Worm (Caenorhabditis elegans) whole organism, L1 larva: ENCODE measurements around the gene bnc-1.
A peak's percentile ranks its signal among the peaks of the same experiment; 100 is the strongest.

Source experiments
- C04F5.9 ChIP-seq: sonication (generic microtip); optimal IDR thresholded peaks from 2 replicates; lab custom pipeline; 2016; ENCODE audit warnings: missing genetic modification characterization, missing compliant biosample characterization
- C16A3.4 ChIP-seq: fragments of 150-350 bp; optimal IDR thresholded peaks from 2 replicates; lab custom pipeline; 2014; ENCODE audit warnings: missing biosample characterization, missing genetic modification characterization
- F16B12.6 ChIP-seq: fragments of 150-350 bp; optimal IDR thresholded peaks from 2 replicates; lab custom pipeline; 2014; ENCODE audit warnings: missing biosample characterization, missing genetic modification characterization
- Y116A8C.19 ChIP-seq: sonication (generic microtip); optimal IDR thresholded peaks from 2 replicates; lab custom pipeline; 2016; ENCODE audit warnings: missing compliant biosample characterization, missing genetic modification characterization, borderline replicate concordance
- ama-1 ChIP-seq: fragments of 150-350 bp; optimal IDR thresholded peaks from 2 replicates; lab custom pipeline; 2014
- ceh-8 ChIP-seq: fragments of 200-800 bp; sonication (Bioruptor generic); optimal IDR thresholded peaks from 2 replicates; lab custom pipeline; 2018; ENCODE audit warnings: mild to moderate bottlenecking, missing genetic modification characterization, moderate library complexity, missing compliant biosample characterization
- ceh-82 ChIP-seq, 3 experiments: fragments of 150-350 bp in 1 of 3; sonication (generic microtip) in 2 of 3; optimal IDR thresholded peaks; 2 replicates each; lab custom pipeline; 2014 to 2017; ENCODE audit warnings: missing biosample characterization in 3 of 3, missing genetic modification characterization in 3 of 3
- ceh-90 ChIP-seq: sonication (generic microtip); optimal IDR thresholded peaks from 2 replicates; lab custom pipeline; 2016; ENCODE audit warnings: missing genetic modification characterization, missing compliant biosample characterization
- ces-1 ChIP-seq: fragments of 150-350 bp; optimal IDR thresholded peaks from 2 replicates; lab custom pipeline; 2014; ENCODE audit warnings: missing biosample characterization, missing genetic modification reagents, missing genetic modification characterization
- dpl-1 ChIP-seq, 3 experiments: fragments of 150-350 bp in 2 of 3; sonication (generic microtip) in 1 of 3; optimal IDR thresholded peaks; 2 replicates each; lab custom pipeline; 2014 to 2017; ENCODE audit warnings: missing biosample characterization in 3 of 3, missing genetic modification characterization in 3 of 3, missing genetic modification reagents in 3 of 3
- dsc-1 ChIP-seq: sonication (generic microtip); optimal IDR thresholded peaks from 2 replicates; lab custom pipeline; 2016; ENCODE audit warnings: mild to moderate bottlenecking, missing genetic modification characterization, missing compliant biosample characterization
- efl-3 ChIP-seq: fragments of 200-800 bp; sonication (Bioruptor generic); optimal IDR thresholded peaks from 2 replicates; lab custom pipeline; 2018; ENCODE audit warnings: mild to moderate bottlenecking, missing genetic modification characterization, missing compliant biosample characterization
- egl-27 ChIP-seq, 2 experiments: fragments of 150-350 bp in 1 of 2; sonication (generic microtip); optimal IDR thresholded peaks; 3 replicates each; lab custom pipeline; 2017 to 2018; ENCODE audit warnings: missing biosample characterization in 2 of 2, missing genetic modification characterization in 2 of 2, missing genetic modification reagents in 2 of 2
- elt-2 ChIP-seq: sonication (generic microtip); optimal IDR thresholded peaks from 2 replicates; lab custom pipeline; 2016; ENCODE audit warnings: missing genetic modification characterization, mild to moderate bottlenecking, inconsistent platforms, missing compliant biosample characterization, missing genetic modification reagents
- elt-3 ChIP-seq, 6 experiments: fragments of 150-350 bp in 1 of 6; sonication (generic microtip); optimal IDR thresholded peaks; 2 replicates each; lab custom pipeline; 2017 to 2018; ENCODE audit warnings: missing biosample characterization in 6 of 6, missing genetic modification characterization in 6 of 6, inconsistent platforms in 1 of 6
- fkh-10 ChIP-seq: sonication (generic microtip); optimal IDR thresholded peaks from 2 replicates; lab custom pipeline; 2017; ENCODE audit warnings: missing biosample characterization, missing genetic modification reagents, missing genetic modification characterization
- fkh-4 ChIP-seq: sonication (generic microtip); optimal IDR thresholded peaks from 2 replicates; lab custom pipeline; 2016; ENCODE audit warnings: missing compliant biosample characterization, missing genetic modification characterization, borderline replicate concordance
- grh-1 ChIP-seq: fragments of 200-800 bp; sonication (Bioruptor generic); IDR thresholded peaks from 2 replicates; pipeline ENCODE4 v1.3.6; 2022; ENCODE audit warnings: missing genetic modification reagents, missing genetic modification characterization, missing compliant biosample characterization
- hlh-17 ChIP-seq: fragments of 200-800 bp; sonication (Bioruptor generic); optimal IDR thresholded peaks from 2 replicates; lab custom pipeline; 2018; ENCODE audit warnings: missing genetic modification characterization, mild to moderate bottlenecking, missing compliant biosample characterization, moderate library complexity, borderline replicate concordance
- hlh-4 ChIP-seq: sonication (generic microtip); optimal IDR thresholded peaks from 2 replicates; lab custom pipeline; 2016; ENCODE audit warnings: mild to moderate bottlenecking, missing genetic modification characterization, missing compliant biosample characterization
- hpl-2 ChIP-seq: fragments of 150-350 bp; optimal IDR thresholded peaks from 2 replicates; lab custom pipeline; 2014; ENCODE audit warnings: missing biosample characterization, missing genetic modification reagents, missing genetic modification characterization
- irx-1 ChIP-seq: sonication (generic microtip); optimal IDR thresholded peaks from 2 replicates; lab custom pipeline; 2016; ENCODE audit warnings: missing genetic modification characterization, missing compliant biosample characterization
- isw-1 ChIP-seq: fragments of 200-800 bp; sonication (Bioruptor generic); IDR thresholded peaks from 2 replicates; pipeline ENCODE4 v1.3.6; 2022; ENCODE audit warnings: missing genetic modification characterization, missing compliant biosample characterization
- jun-1 ChIP-seq: fragments of 150-350 bp; optimal IDR thresholded peaks from 2 replicates; lab custom pipeline; 2014; ENCODE audit warnings: missing biosample characterization, missing genetic modification reagents, missing genetic modification characterization
- lin-13 ChIP-seq: fragments of 150-350 bp; optimal IDR thresholded peaks from 2 replicates; lab custom pipeline; 2014; ENCODE audit warnings: missing biosample characterization, missing genetic modification reagents, missing genetic modification characterization
- lin-14 ChIP-seq: fragments of 200-800 bp; sonication (Bioruptor generic); optimal IDR thresholded peaks from 2 replicates; lab custom pipeline; 2018; ENCODE audit warnings: mild to moderate bottlenecking, missing genetic modification characterization, moderate library complexity, missing compliant biosample characterization
- lin-15B ChIP-seq: fragments of 150-350 bp; sonication (generic microtip); optimal IDR thresholded peaks from 3 replicates; lab custom pipeline; 2014; ENCODE audit warnings: missing biosample characterization, missing genetic modification characterization
- lin-39 ChIP-seq: fragments of 150-350 bp; optimal IDR thresholded peaks from 2 replicates; lab custom pipeline; 2014; ENCODE audit warnings: missing biosample characterization, missing genetic modification reagents, missing genetic modification characterization
- lir-3 ChIP-seq: sonication (generic microtip); optimal IDR thresholded peaks from 2 replicates; lab custom pipeline; 2016; ENCODE audit warnings: mild to moderate bottlenecking, missing genetic modification characterization, moderate library complexity, missing compliant biosample characterization; ENCODE audit not compliant: poor library complexity
- lsy-2 ChIP-seq, 2 experiments: fragments of 150-350 bp; optimal IDR thresholded peaks; 2 replicates each; lab custom pipeline; 2014; ENCODE audit warnings: missing biosample characterization in 2 of 2, missing genetic modification characterization in 2 of 2
- mab-9 ChIP-seq: fragments of 200-800 bp; sonication (Bioruptor generic); IDR thresholded peaks from 2 replicates; pipeline ENCODE4 v1.3.6; 2022; ENCODE audit warnings: missing genetic modification reagents, missing genetic modification characterization, missing compliant biosample characterization
- mep-1 ChIP-seq: fragments of 150-350 bp; optimal IDR thresholded peaks from 2 replicates; lab custom pipeline; 2014; ENCODE audit warnings: missing biosample characterization, missing genetic modification characterization
- nhr-11 ChIP-seq: fragments of 150-350 bp; optimal IDR thresholded peaks from 2 replicates; lab custom pipeline; 2014; ENCODE audit warnings: missing biosample characterization, missing genetic modification characterization
- nhr-19 ChIP-seq: fragments of 200-800 bp; sonication (Bioruptor generic); conservative IDR thresholded peaks from 2 replicates; pipeline ENCODE4 v1.3.6; 2022; ENCODE audit warnings: missing genetic modification characterization, missing compliant biosample characterization
- nhr-237 ChIP-seq: fragments of 150-350 bp; optimal IDR thresholded peaks from 2 replicates; lab custom pipeline; 2014; ENCODE audit warnings: missing biosample characterization, missing genetic modification characterization
- nhr-71 ChIP-seq: sonication (generic microtip); optimal IDR thresholded peaks from 2 replicates; lab custom pipeline; 2016; ENCODE audit warnings: mild to moderate bottlenecking, missing genetic modification characterization, moderate library complexity, missing compliant biosample characterization
- nhr-76 ChIP-seq: sonication (generic microtip); optimal IDR thresholded peaks from 2 replicates; lab custom pipeline; 2017; ENCODE audit warnings: missing biosample characterization, missing genetic modification characterization
- nhr-77 ChIP-seq: fragments of 150-350 bp; optimal IDR thresholded peaks from 2 replicates; lab custom pipeline; 2014; ENCODE audit warnings: missing biosample characterization, missing genetic modification characterization
- nhr-90 ChIP-seq: sonication (generic microtip); optimal IDR thresholded peaks from 2 replicates; lab custom pipeline; 2016; ENCODE audit warnings: mild to moderate bottlenecking, missing genetic modification characterization, missing compliant biosample characterization; ENCODE audit not compliant: poor library complexity
- pag-3 ChIP-seq: sonication (generic microtip); optimal IDR thresholded peaks from 2 replicates; lab custom pipeline; 2017; ENCODE audit warnings: missing genetic modification characterization, mild to moderate bottlenecking, missing compliant biosample characterization, antibody characterized with exemption, borderline replicate concordance; ENCODE audit not compliant: insufficient read depth
- pax-3 ChIP-seq: fragments of 200-800 bp; sonication (Bioruptor generic); optimal IDR thresholded peaks from 2 replicates; lab custom pipeline; 2018; ENCODE audit warnings: mild to moderate bottlenecking, missing genetic modification characterization, moderate library complexity, missing compliant biosample characterization
- pqm-1 ChIP-seq: sonication (generic microtip); optimal IDR thresholded peaks from 3 replicates; lab custom pipeline; 2017; ENCODE audit warnings: missing biosample characterization, missing genetic modification characterization
- rnt-1 ChIP-seq: sonication (generic microtip); optimal IDR thresholded peaks from 2 replicates; lab custom pipeline; 2016; ENCODE audit warnings: mild to moderate bottlenecking, missing genetic modification characterization, moderate library complexity, missing compliant biosample characterization
- snu-23 ChIP-seq: sonication (generic microtip); optimal IDR thresholded peaks from 2 replicates; lab custom pipeline; 2016; ENCODE audit warnings: missing genetic modification characterization, missing compliant biosample characterization
- sox-4 ChIP-seq: sonication (generic microtip); optimal IDR thresholded peaks from 2 replicates; lab custom pipeline; 2016; ENCODE audit warnings: missing genetic modification characterization, missing compliant biosample characterization
- sptf-1 ChIP-seq: fragments of 150-350 bp; optimal IDR thresholded peaks from 2 replicates; lab custom pipeline; 2014; ENCODE audit warnings: missing biosample characterization, missing genetic modification characterization
- sup-37 ChIP-seq: fragments of 200-800 bp; sonication (Bioruptor generic); optimal IDR thresholded peaks from 2 replicates; lab custom pipeline; 2018; ENCODE audit warnings: mild to moderate bottlenecking, missing genetic modification characterization, missing compliant biosample characterization
- unc-130 ChIP-seq: fragments of 150-350 bp; optimal IDR thresholded peaks from 2 replicates; lab custom pipeline; 2017; ENCODE audit warnings: missing biosample characterization, missing genetic modification characterization, inconsistent platforms
- unc-30 ChIP-seq: sonication (generic microtip); optimal IDR thresholded peaks from 2 replicates; lab custom pipeline; 2017; ENCODE audit warnings: missing biosample characterization, missing genetic modification characterization
- unc-62 ChIP-seq: fragments of 150-350 bp; optimal IDR thresholded peaks from 2 replicates; lab custom pipeline; 2014; ENCODE audit warnings: missing biosample characterization, missing genetic modification reagents, missing genetic modification characterization
- unc-86 ChIP-seq: sonication (generic microtip); optimal IDR thresholded peaks from 2 replicates; lab custom pipeline; 2016; ENCODE audit warnings: missing genetic modification characterization, missing compliant biosample characterization
- vab-15 ChIP-seq: sonication (generic microtip); optimal IDR thresholded peaks from 2 replicates; lab custom pipeline; 2017; ENCODE audit warnings: missing genotype, mild to moderate bottlenecking, missing genetic modification characterization, missing compliant biosample characterization
- ztf-4 ChIP-seq: fragments of 150-350 bp; optimal IDR thresholded peaks from 2 replicates; lab custom pipeline; 2014; ENCODE audit warnings: missing biosample characterization, missing genetic modification characterization

Gene bnc-1

ce11 chrV:12295520-12295919 lies 18.7 kb upstream of the bnc-1 start (continued):
- TF ChIP-seq mab-9 (GFP tag; lab: Robert Waterston, UW) (no peak), lin-39 (tag; lab: Kevin White, UChicago) (no peak), dpl-1 (GFP tag; optimal IDR thresholded peaks at IDR 0.05; lab: Kevin White, UChicago) (no peak), grh-1 (GFP tag; lab: Robert Waterston, UW) (peak; percentile 32; the same call in 1 of the 2 replicates), ceh-8 (GFP tag; lab: Kevin White, UChicago) (no peak), sup-37 (GFP tag; lab: Kevin White, UChicago) (no peak), ceh-82 (tag; optimal IDR thresholded peaks at IDR 0.05; lab: Kevin White, UChicago) (no peak), mep-1 (peak; percentile 16), pax-3 (tag; lab: Kevin White, UChicago) (no peak), hlh-4 (tag; lab: Kevin White, UChicago) (no peak), nhr-11 (tag; lab: Kevin White, UChicago) (no peak), ztf-4 (no peak), hpl-2 (GFP tag; lab: Kevin White, UChicago) (no peak), irx-1 (tag; lab: Kevin White, UChicago) (peak; percentile 25), F16B12.6 (tag; lab: Kevin White, UChicago) (no peak), dsc-1 (tag; lab: Kevin White, UChicago) (no peak), lsy-2 (tag; optimal IDR thresholded peaks at IDR 0.05; lab: Kevin White, UChicago) (peak in 1 of 2 experiments; percentile 48), ama-1 (lab: Kevin White, UChicago) (no peak), unc-62 (GFP tag; lab: Kevin White, UChicago) (no peak), C16A3.4 (tag; lab: Kevin White, UChicago) (no peak), snu-23 (GFP tag; lab: Kevin White, UChicago) (peak; percentile 33), unc-30 (tag; lab: Kevin White, UChicago) (no peak), C04F5.9 (tag; lab: Kevin White, UChicago) (no peak), isw-1 (no peak), elt-3 (tag; optimal IDR thresholded peaks at IDR 0.05; lab: Kevin White, UChicago) (peak in 1 of 6 experiments; percentile 40), lin-13 (no peak), lin-15B (tag; lab: Kevin White, UChicago) (no peak), nhr-71 (tag; lab: Kevin White, UChicago) (peak; percentile 49), nhr-237 (tag; lab: Kevin White, UChicago) (no peak), nhr-76 (no peak), nhr-19 (GFP tag; lab: Robert Waterston, UW) (no peak; the same call in 1 of the 2 replicates), jun-1 (no peak), vab-15 (tag; lab: Kevin White, UChicago) (no peak), unc-130 (tag; lab: Kevin White, UChicago) (peak; percentile 2), egl-27 (tag; optimal IDR thresholded peaks at IDR 0.05; lab: Kevin White, UChicago) (no peak), lir-3 (tag; lab: Kevin White, UChicago) (no peak), unc-86 (tag; lab: Kevin White, UChicago) (no peak), fkh-10 (GFP tag; lab: Kevin White, UChicago) (no peak), pag-3 (tag; lab: Kevin White, UChicago) (no peak), ces-1 (GFP tag; lab: Kevin White, UChicago) (no peak), nhr-77 (tag; lab: Kevin White, UChicago) (no peak), fkh-4 (no peak), rnt-1 (tag; lab: Kevin White, UChicago) (peak; percentile 25), ceh-90 (tag; lab: Kevin White, UChicago) (no peak), hlh-17 (no peak), sox-4 (tag; lab: Kevin White, UChicago) (no peak), efl-3 (GFP tag; lab: Kevin White, UChicago) (peak; percentile 39), Y116A8C.19 (tag; lab: Kevin White, UChicago) (no peak), sptf-1 (tag; lab: Kevin White, UChicago) (no peak), elt-2 (tag; lab: Kevin White, UChicago) (no peak), lin-14 (GFP tag; lab: Kevin White, UChicago) (peak; percentile 56), nhr-90 (tag; lab: Kevin White, UChicago) (no peak), pqm-1 (tag; lab: Kevin White, UChicago) (no peak)
